Worm (Caenorhabditis elegans) whole organism, young adult: ENCODE data around the gene F41F3.8.
A peak's percentile ranks its signal among the peaks of the same experiment; 100 is the strongest.

Source experiments
- B0035.1 ChIP-seq: sonication (generic microtip); optimal IDR thresholded peaks from 2 replicates; lab custom pipeline; 2016; ENCODE audit warnings: missing genetic modification characterization, mild to moderate bottlenecking, missing compliant biosample characterization, missing genotype, missing genetic modification reagents
- B0261.1 ChIP-seq: sonication (generic microtip); optimal IDR thresholded peaks from 2 replicates; lab custom pipeline; 2016; ENCODE audit warnings: mild to moderate bottlenecking, missing genetic modification characterization, moderate library complexity, missing compliant biosample characterization
- B0336.3 ChIP-seq: fragments of 200-800 bp; sonication (Bioruptor generic); IDR thresholded peaks from 2 replicates; pipeline ENCODE4 v1.3.6; 2022; ENCODE audit warnings: missing genetic modification characterization, missing compliant biosample characterization
- F10E7.11 ChIP-seq: sonication (generic microtip); optimal IDR thresholded peaks from 2 replicates; lab custom pipeline; 2017; ENCODE audit warnings: mild to moderate bottlenecking, missing genetic modification characterization, moderate library complexity, missing compliant biosample characterization
- F33H1.4 ChIP-seq: fragments of 200-800 bp; sonication (Bioruptor generic); IDR thresholded peaks from 2 replicates; pipeline ENCODE4 v1.3.6; 2022; ENCODE audit warnings: missing genetic modification reagents, missing genetic modification characterization, missing compliant biosample characterization
- F39B2.1 ChIP-seq: fragments of 200-800 bp; sonication (Bioruptor generic); IDR thresholded peaks from 2 replicates; pipeline ENCODE4 v1.3.6; 2022; ENCODE audit warnings: missing genetic modification reagents, missing genetic modification characterization, missing compliant biosample characterization
- F55B11.4 ChIP-seq: sonication (generic microtip); optimal IDR thresholded peaks from 2 replicates; lab custom pipeline; 2016; ENCODE audit warnings: missing compliant biosample characterization, missing genetic modification characterization, borderline replicate concordance; ENCODE audit not compliant: insufficient read depth
- F57C9.4 ChIP-seq: sonication (generic microtip); optimal IDR thresholded peaks from 2 replicates; lab custom pipeline; 2017; ENCODE audit warnings: mild to moderate bottlenecking, missing genetic modification characterization, missing compliant biosample characterization
- Y53G8AR.9 ChIP-seq: fragments of 200-800 bp; sonication (Bioruptor generic); conservative IDR thresholded peaks from 2 replicates; pipeline ENCODE4 v1.3.6; 2022; ENCODE audit warnings: missing genetic modification reagents, missing genetic modification characterization, missing compliant biosample characterization
- Y67H2A.10 ChIP-seq: fragments of 200-800 bp; sonication (Bioruptor generic); conservative IDR thresholded peaks from 2 replicates; pipeline ENCODE4 v1.3.6; 2022; ENCODE audit warnings: missing genetic modification reagents, missing genetic modification characterization, missing compliant biosample characterization
- akir-1 ChIP-seq: fragments of 200-800 bp; sonication (Bioruptor generic); optimal IDR thresholded peaks from 2 replicates; lab custom pipeline; 2018; ENCODE audit warnings: mild to moderate bottlenecking, missing genetic modification characterization, moderate library complexity, missing compliant biosample characterization
- ccch-3 ChIP-seq: fragments of 200-800 bp; sonication (Bioruptor generic); optimal IDR thresholded peaks from 2 replicates; lab custom pipeline; 2018; ENCODE audit warnings: mild to moderate bottlenecking, missing genetic modification characterization, missing compliant biosample characterization
- ceh-40 ChIP-seq: fragments of 200-800 bp; sonication (Bioruptor generic); IDR thresholded peaks from 2 replicates; pipeline ENCODE4 v1.3.6; 2022; ENCODE audit warnings: missing genetic modification characterization, missing compliant biosample characterization
- ceh-91 ChIP-seq: fragments of 200-800 bp; sonication (Bioruptor generic); IDR thresholded peaks from 2 replicates; pipeline ENCODE4 v1.3.6; 2022; ENCODE audit warnings: missing genetic modification reagents, missing genetic modification characterization, missing compliant biosample characterization
- die-1 ChIP-seq: sonication (generic microtip); optimal IDR thresholded peaks from 2 replicates; lab custom pipeline; 2016; ENCODE audit warnings: missing genotype, mild to moderate bottlenecking, missing genetic modification characterization, missing compliant biosample characterization
- dox-1 ChIP-seq: fragments of 200-800 bp; sonication (Bioruptor generic); IDR thresholded peaks from 2 replicates; pipeline ENCODE4 v1.3.6; 2022; ENCODE audit warnings: missing genetic modification reagents, missing genetic modification characterization, missing compliant biosample characterization
- egrh-3 ChIP-seq: fragments of 200-800 bp; sonication (Bioruptor generic); IDR thresholded peaks from 2 replicates; pipeline ENCODE4 v1.3.6; 2022; ENCODE audit warnings: missing genetic modification reagents, missing genetic modification characterization, missing compliant biosample characterization
- ekl-4 ChIP-seq: fragments of 200-800 bp; sonication (Bioruptor generic); IDR thresholded peaks from 2 replicates; pipeline ENCODE4 v1.3.6; 2022; ENCODE audit warnings: missing genetic modification reagents, missing genetic modification characterization, missing compliant biosample characterization
- ets-4 ChIP-seq: fragments of 200-800 bp; sonication (Bioruptor generic); optimal IDR thresholded peaks from 2 replicates; lab custom pipeline; 2018; ENCODE audit warnings: mild to moderate bottlenecking, missing genetic modification characterization, missing compliant biosample characterization
- hlh-26 ChIP-seq: fragments of 200-800 bp; sonication (Bioruptor generic); conservative IDR thresholded peaks from 2 replicates; pipeline ENCODE4 v1.3.6; 2022; ENCODE audit warnings: missing genetic modification reagents, missing genetic modification characterization, missing compliant biosample characterization
- lag-1 ChIP-seq: fragments of 200-800 bp; sonication (Bioruptor generic); IDR thresholded peaks from 2 replicates; pipeline ENCODE4 v1.3.6; 2022; ENCODE audit warnings: missing genetic modification reagents, missing genetic modification characterization, missing compliant biosample characterization
- lin-26 ChIP-seq: fragments of 200-800 bp; sonication (Bioruptor generic); IDR thresholded peaks from 2 replicates; pipeline ENCODE4 v1.3.6; 2022; ENCODE audit warnings: missing genetic modification reagents, missing genetic modification characterization, missing compliant biosample characterization
- lin-35 ChIP-seq, 3 experiments: fragments of 150-350 bp in 2 of 3; sonication (generic microtip) in 1 of 3; optimal IDR thresholded peaks; 2 replicates each; lab custom pipeline; 2014 to 2018; ENCODE audit warnings: missing biosample characterization in 3 of 3, missing genetic modification characterization in 3 of 3, missing genetic modification reagents in 3 of 3
- lir-1 ChIP-seq: fragments of 200-800 bp; sonication (Bioruptor generic); conservative IDR thresholded peaks from 2 replicates; pipeline ENCODE4 v1.3.6; 2022; ENCODE audit warnings: missing genetic modification reagents, missing genetic modification characterization, missing compliant biosample characterization
- madf-10 ChIP-seq: sonication (generic microtip); optimal IDR thresholded peaks from 2 replicates; lab custom pipeline; 2016; ENCODE audit warnings: mild to moderate bottlenecking, missing genetic modification characterization, missing compliant biosample characterization
- madf-3 ChIP-seq: fragments of 200-800 bp; sonication (Bioruptor generic); IDR thresholded peaks from 2 replicates; pipeline ENCODE4 v1.3.6; 2022; ENCODE audit warnings: missing genetic modification reagents, missing genetic modification characterization, missing compliant biosample characterization
- madf-6 ChIP-seq: fragments of 200-800 bp; sonication (Bioruptor generic); IDR thresholded peaks from 2 replicates; pipeline ENCODE4 v1.3.6; 2022; ENCODE audit warnings: missing genetic modification reagents, missing genetic modification characterization, missing compliant biosample characterization
- mcd-1 ChIP-seq: fragments of 200-800 bp; sonication (Bioruptor generic); IDR thresholded peaks from 2 replicates; pipeline ENCODE4 v1.3.6; 2022; ENCODE audit warnings: missing genetic modification reagents, missing genetic modification characterization, missing compliant biosample characterization
- mes-4 ChIP-seq: sonication (generic microtip); optimal IDR thresholded peaks from 2 replicates; lab custom pipeline; 2016; ENCODE audit warnings: missing genotype, missing genetic modification characterization, missing compliant biosample characterization
- nfya-1 ChIP-seq: sonication (generic microtip); optimal IDR thresholded peaks from 2 replicates; lab custom pipeline; 2017; ENCODE audit warnings: antibody characterized with exemption, missing compliant biosample characterization, missing genetic modification characterization, borderline replicate concordance; ENCODE audit not compliant: insufficient read depth
- nfya-2 ChIP-seq: fragments of 200-800 bp; sonication (Bioruptor generic); IDR thresholded peaks from 2 replicates; pipeline ENCODE4 v1.3.6; 2022; ENCODE audit warnings: missing genetic modification reagents, missing genetic modification characterization, missing compliant biosample characterization
- nhr-27 ChIP-seq: fragments of 200-800 bp; sonication (Bioruptor generic); optimal IDR thresholded peaks from 2 replicates; lab custom pipeline; 2018; ENCODE audit warnings: mild to moderate bottlenecking, missing genetic modification characterization, moderate library complexity, missing compliant biosample characterization
- pbrm-1 ChIP-seq: fragments of 200-800 bp; sonication (Bioruptor generic); IDR thresholded peaks from 2 replicates; pipeline ENCODE4 v1.3.6; 2022; ENCODE audit warnings: missing genetic modification reagents, missing genetic modification characterization, missing compliant biosample characterization
- rec-8 ChIP-seq, 2 experiments: sonication (generic microtip); optimal IDR thresholded peaks; 2 replicates each; lab custom pipeline; 2016; ENCODE audit warnings: mild to moderate bottlenecking in 2 of 2, missing genetic modification characterization in 2 of 2, missing genetic modification reagents in 2 of 2, missing genotype in 2 of 2, missing biosample characterization in 1 of 2, missing compliant biosample characterization in 1 of 2, moderate library complexity in 1 of 2
- snpc-1.3 ChIP-seq: sonication (generic microtip); optimal IDR thresholded peaks from 2 replicates; lab custom pipeline; 2017; ENCODE audit warnings: missing genetic modification characterization, mild to moderate bottlenecking, missing compliant biosample characterization, antibody characterized with exemption, moderate library complexity, missing genotype, missing genetic modification reagents; ENCODE audit not compliant: insufficient read depth
- snpc-3.4 ChIP-seq: sonication (generic microtip); optimal IDR thresholded peaks from 2 replicates; lab custom pipeline; 2017; ENCODE audit warnings: missing genetic modification characterization, mild to moderate bottlenecking, missing compliant biosample characterization, antibody characterized with exemption, moderate library complexity, missing genotype, missing genetic modification reagents
- tbp1 ChIP-seq: fragments of 200-800 bp; sonication (Bioruptor generic); optimal IDR thresholded peaks from 2 replicates; lab custom pipeline; 2018; ENCODE audit warnings: mild to moderate bottlenecking, missing genetic modification characterization, missing compliant biosample characterization
- unc-130 ChIP-seq: sonication (generic microtip); optimal IDR thresholded peaks from 2 replicates; lab custom pipeline; 2016; ENCODE audit warnings: missing genetic modification reagents, missing genetic modification characterization, missing compliant biosample characterization
- xnd-1 ChIP-seq: sonication (generic microtip); optimal IDR thresholded peaks from 2 replicates; lab custom pipeline; 2016; ENCODE audit warnings: missing genotype, missing genetic modification reagents, missing genetic modification characterization, missing compliant biosample characterization
- zim-3 ChIP-seq: sonication (generic microtip); optimal IDR thresholded peaks from 2 replicates; lab custom pipeline; 2017; ENCODE audit warnings: mild to moderate bottlenecking, missing genetic modification characterization, moderate library complexity, missing compliant biosample characterization
- ztf-6 ChIP-seq: fragments of 200-800 bp; sonication (Bioruptor generic); IDR thresholded peaks from 2 replicates; pipeline ENCODE4 v1.3.6; 2022; ENCODE audit warnings: missing genetic modification reagents, missing genetic modification characterization, missing compliant biosample characterization

The F41F3.8 gene

DNA sequence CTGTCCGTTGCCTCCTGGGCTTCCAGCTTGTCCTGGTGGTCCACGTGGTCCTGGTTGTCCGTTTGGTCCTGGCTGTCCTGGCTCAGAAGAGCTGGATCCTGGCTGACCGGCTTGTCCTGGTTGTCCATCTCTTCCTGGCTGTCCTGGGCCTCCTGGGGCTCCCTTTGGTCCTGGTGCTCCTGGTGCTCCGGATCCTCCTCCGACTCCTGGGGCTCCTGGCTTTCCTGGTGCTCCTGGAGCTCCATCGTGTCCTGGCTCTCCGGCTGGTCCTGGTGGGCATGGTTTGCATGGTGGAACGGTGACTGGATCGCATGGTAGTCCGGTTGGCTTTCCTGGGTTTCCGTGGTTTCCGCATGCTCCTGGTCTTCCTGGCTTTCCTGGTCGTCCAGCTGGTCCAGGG is 4.5 kb downstream of the F41F3.8 start (continued):
- TF ChIP-seq snpc-3.4 (tag; lab: Kevin White, UChicago) = no peak
- TF ChIP-seq B0261.1 (tag; lab: Kevin White, UChicago) = no peak
- TF ChIP-seq ekl-4 (GFP tag; lab: Robert Waterston, UW) = no peak
- TF ChIP-seq F39B2.1 = no peak
- no peak for TF ChIP-seq B0336.3 (GFP tag; lab: Robert Waterston, UW)
- TF ChIP-seq egrh-3 (GFP tag; lab: Robert Waterston, UW) = peak; percentile 94
- no peak for TF ChIP-seq nfya-2
- TF ChIP-seq Y67H2A.10 (GFP tag; lab: Robert Waterston, UW) = no peak
- no peak for TF ChIP-seq hlh-26 (GFP tag; lab: Robert Waterston, UW)
- no peak for TF ChIP-seq madf-10 (tag; lab: Kevin White, UChicago)
- TF ChIP-seq B0035.1 = no peak
- TF ChIP-seq ceh-91 (GFP tag; lab: Robert Waterston, UW) = no peak
- no peak for TF ChIP-seq madf-6 (GFP tag; lab: Robert Waterston, UW)
- no peak for TF ChIP-seq akir-1 (GFP tag; lab: Kevin White, UChicago)
- TF ChIP-seq F57C9.4 (tag; lab: Kevin White, UChicago) = no peak
- TF ChIP-seq madf-3 (GFP tag; lab: Robert Waterston, UW) = no peak
- TF ChIP-seq unc-130 = no peak
- no peak for TF ChIP-seq F10E7.11 (tag; lab: Kevin White, UChicago)
- no peak for TF ChIP-seq nhr-27
- TF ChIP-seq zim-3 (tag; lab: Kevin White, UChicago) = no peak
- TF ChIP-seq dox-1 = 0 out of 2 replicates have a peak, but pooled peaks have one; percentile 41
- TF ChIP-seq die-1 (tag; lab: Kevin White, UChicago) = no peak
- no peak for TF ChIP-seq F33H1.4 (GFP tag; lab: Robert Waterston, UW)
- TF ChIP-seq nfya-1 (tag; lab: Kevin White, UChicago) = no peak
- TF ChIP-seq ceh-40 (GFP tag; lab: Robert Waterston, UW) = no peak
- no peak for TF ChIP-seq xnd-1 (tag; lab: Kevin White, UChicago)
- TF ChIP-seq mes-4 = no peak

DNA sequence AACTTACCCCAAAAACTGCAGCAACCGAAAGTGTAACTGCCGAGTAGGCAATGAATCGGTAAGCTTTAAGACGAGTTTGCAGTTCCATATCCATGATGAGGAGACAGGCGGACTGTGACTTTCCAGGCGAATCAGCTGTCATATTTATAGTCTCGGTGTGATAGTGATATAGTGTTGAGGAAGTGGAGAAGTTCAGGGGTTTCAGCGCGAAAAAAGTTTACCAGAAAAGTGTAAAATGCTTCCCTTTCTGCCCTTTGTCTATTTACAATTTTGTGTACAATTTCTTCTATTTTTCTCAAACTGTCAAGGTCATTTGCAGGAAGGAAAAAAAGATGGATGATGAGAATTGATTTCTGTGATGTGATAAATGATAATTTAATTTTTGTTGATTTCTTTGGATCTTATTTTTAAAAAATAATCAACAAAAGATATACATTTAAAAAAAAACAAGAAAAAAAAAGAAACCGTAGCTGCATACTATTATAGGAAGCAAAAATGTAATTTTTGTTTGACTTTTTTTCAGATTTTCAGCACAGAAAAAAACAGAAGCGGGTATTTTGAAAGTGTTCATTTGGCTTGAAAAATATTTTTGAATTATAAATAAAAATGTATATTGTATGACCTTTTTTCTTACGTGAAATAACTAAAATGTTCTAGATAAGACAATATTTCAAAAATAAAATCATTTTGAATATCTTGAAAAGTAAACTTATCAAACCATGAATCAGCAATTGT is 5.4 kb downstream of the F41F3.8 start, which contains the start of the genes col-139 and F41F3.1:
Gene col-139 (minus strand): TSS at position 101 of the 735 bp plus-strand sequence.
Gene F41F3.1 (plus strand): TSS at position 685 of the 735 bp plus-strand sequence.
- TF ChIP-seq ceh-40 (GFP tag; lab: Robert Waterston, UW) = no peak
- TF ChIP-seq rec-8 (tag; optimal IDR thresholded peaks at IDR 0.05; lab: Kevin White, UChicago) = no peak
- TF ChIP-seq nhr-27 = no peak
- TF ChIP-seq mcd-1 (GFP tag; lab: Robert Waterston, UW) = no peak
- TF ChIP-seq F55B11.4 (tag; lab: Kevin White, UChicago) = no peak
- no peak for TF ChIP-seq snpc-1.3 (tag; lab: Kevin White, UChicago)
- TF ChIP-seq pbrm-1 = no peak
- no peak for TF ChIP-seq nfya-1 (tag; lab: Kevin White, UChicago)
- no peak for TF ChIP-seq lin-35 (GFP tag; optimal IDR thresholded peaks at IDR 0.05; lab: Kevin White, UChicago)
- no peak for TF ChIP-seq lir-1 (GFP tag; lab: Robert Waterston, UW)
- TF ChIP-seq ccch-3 (GFP tag; lab: Kevin White, UChicago) = no peak
- TF ChIP-seq lag-1 (GFP tag; lab: Robert Waterston, UW) = no peak
- no peak for TF ChIP-seq B0336.3 (GFP tag; lab: Robert Waterston, UW)
- TF ChIP-seq ets-4 (GFP tag; lab: Kevin White, UChicago) = no peak
- TF ChIP-seq Y53G8AR.9 (GFP tag; lab: Robert Waterston, UW) = no peak
- TF ChIP-seq tbp1 (GFP tag; lab: Kevin White, UChicago) = no peak
- no peak for TF ChIP-seq ztf-6
- no peak for TF ChIP-seq lin-26 (GFP tag; lab: Robert Waterston, UW)
- TF ChIP-seq, all 124 proteins: peak for 0
